Worm (Caenorhabditis elegans) whole organism, L1 larva: Measurements from ENCODE around the gene scl-5.

ENCODE experiments used
- egl-27 ChIP-seq, 2 experiments: fragments of 150-350 bp in 1 of 2; sonication (generic microtip); optimal IDR thresholded peaks; 3 replicates each; lab custom pipeline; 2017 to 2018; ENCODE audit warnings: missing biosample characterization in 2 of 2, missing genetic modification characterization in 2 of 2, missing genetic modification reagents in 2 of 2
- elt-2 ChIP-seq: sonication (generic microtip); optimal IDR thresholded peaks from 2 replicates; lab custom pipeline; 2016; ENCODE audit warnings: missing genetic modification characterization, mild to moderate bottlenecking, inconsistent platforms, missing compliant biosample characterization, missing genetic modification reagents

DNA sequence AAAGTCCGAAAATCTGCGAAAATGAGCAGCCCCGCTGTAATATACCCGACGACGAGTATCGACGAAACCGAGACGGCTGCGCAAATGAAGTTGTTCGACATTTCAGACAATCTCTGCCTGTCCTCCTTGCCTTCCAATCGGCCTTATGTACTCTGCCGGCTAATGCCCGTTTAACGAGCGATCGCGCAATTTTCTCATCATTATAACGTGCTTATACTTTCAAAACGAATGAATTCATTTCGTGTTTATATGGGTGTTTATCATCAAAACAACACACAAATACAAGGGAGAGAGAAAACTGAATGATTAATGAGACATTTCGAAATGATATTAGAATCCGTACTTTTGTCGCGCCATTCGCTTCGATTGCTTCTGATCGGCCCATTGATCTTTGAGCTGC is 27.2 kb downstream of the scl-5 start, which contains the start of gene col-132:
- no peak for TF ChIP-seq elt-2 (tag; lab: Kevin White, UChicago)
- no peak for TF ChIP-seq egl-27 (tag; optimal IDR thresholded peaks at IDR 0.05; lab: Kevin White, UChicago)
